Worm (Caenorhabditis elegans): ENCODE data around the gene K06A4.7.

ce11 chrV:9500826-9501451 is 9.6 kb upstream of the K06A4.7 start, which contains the start of gene swt-5:
- TF ChIP-seq flt-1 (GFP tag; IDR thresholded peaks at IDR 0.05) (no peak), ama-1 (optimal IDR thresholded peaks at IDR 0.05) (no peak)

Data from whole organism, early embryonic.